Fruit fly (Drosophila melanogaster): Measurements from ENCODE around the gene CG7443.

dm6 chr3R:8317215-8317614 is 6.9 kb upstream of the CG7443 start, which contains the start of gene Ctr1B:
- TF ChIP-seq ttk (optimal IDR thresholded peaks at IDR 0.05) = no peak
- no peak for TF ChIP-seq psq (optimal IDR thresholded peaks at IDR 0.05)
- no peak for TF ChIP-seq h (optimal IDR thresholded peaks at IDR 0.05)
- no peak for TF ChIP-seq Myc (optimal IDR thresholded peaks at IDR 0.05)

All from Kc167 (cell line).